Worm (Caenorhabditis elegans) whole organism, early embryonic: ENCODE data around the gene B0348.10.

Experiments
- B0310.2 ChIP-seq: sonication (generic microtip); optimal IDR thresholded peaks from 2 replicates; lab custom pipeline; 2016; ENCODE audit warnings: mild to moderate bottlenecking, missing genetic modification characterization, missing compliant biosample characterization
- F13C5.2 ChIP-seq: sonication (generic microtip); optimal IDR thresholded peaks from 2 replicates; lab custom pipeline; 2017; ENCODE audit warnings: mild to moderate bottlenecking, missing genetic modification characterization, inconsistent platforms, missing compliant biosample characterization
- aly-1 ChIP-seq: sonication (generic microtip); optimal IDR thresholded peaks from 2 replicates; lab custom pipeline; 2016; ENCODE audit warnings: missing genetic modification characterization, missing compliant biosample characterization
- ama-1 ChIP-seq: fragments of 150-350 bp; optimal IDR thresholded peaks from 2 replicates; lab custom pipeline; 2014
- ceh-13 ChIP-seq: fragments of 200-800 bp; sonication (Bioruptor generic); optimal IDR thresholded peaks from 2 replicates; lab custom pipeline; 2018; ENCODE audit warnings: mild to moderate bottlenecking, missing genetic modification characterization, missing compliant biosample characterization
- ets-7 ChIP-seq: sonication (generic microtip); optimal IDR thresholded peaks from 2 replicates; lab custom pipeline; 2016; ENCODE audit warnings: missing genotype, missing genetic modification characterization, missing compliant biosample characterization
- flt-1 ChIP-seq: fragments of 200-800 bp; sonication (Bioruptor generic); IDR thresholded peaks from 2 replicates; pipeline ENCODE4 v1.3.6; 2022; ENCODE audit warnings: missing genetic modification characterization, missing compliant biosample characterization
- hmbx-1 ChIP-seq: sonication (generic microtip); optimal IDR thresholded peaks from 2 replicates; lab custom pipeline; 2016; ENCODE audit warnings: mild to moderate bottlenecking, missing genetic modification characterization, missing compliant biosample characterization
- hmg-4 ChIP-seq: fragments of 200-800 bp; sonication (Bioruptor generic); optimal IDR thresholded peaks from 2 replicates; lab custom pipeline; 2018; ENCODE audit warnings: mild to moderate bottlenecking, missing genetic modification characterization, missing compliant biosample characterization
- pes-1 ChIP-seq: fragments of 200-800 bp; sonication (Bioruptor generic); IDR thresholded peaks from 2 replicates; pipeline ENCODE4 v1.3.6; 2022; ENCODE audit warnings: missing genetic modification reagents, missing genetic modification characterization, missing compliant biosample characterization
- scrt-1 ChIP-seq: fragments of 200-800 bp; sonication (Bioruptor generic); IDR thresholded peaks from 2 replicates; pipeline ENCODE4 v1.3.6; 2022; ENCODE audit warnings: missing genetic modification characterization, missing compliant biosample characterization
- sea-1 ChIP-seq: fragments of 200-800 bp; sonication (Bioruptor generic); conservative IDR thresholded peaks from 2 replicates; pipeline ENCODE4 v1.3.6; 2022; ENCODE audit warnings: missing genetic modification characterization, missing compliant biosample characterization
- tbx-37 ChIP-seq: fragments of 200-800 bp; sonication (Bioruptor generic); conservative IDR thresholded peaks from 2 replicates; pipeline ENCODE4 v1.3.6; 2022; ENCODE audit warnings: missing genetic modification reagents, missing genetic modification characterization, missing compliant biosample characterization
- tra-4 ChIP-seq: sonication (generic microtip); optimal IDR thresholded peaks from 2 replicates; lab custom pipeline; 2017; ENCODE audit warnings: missing genetic modification characterization, missing compliant biosample characterization

DNA sequence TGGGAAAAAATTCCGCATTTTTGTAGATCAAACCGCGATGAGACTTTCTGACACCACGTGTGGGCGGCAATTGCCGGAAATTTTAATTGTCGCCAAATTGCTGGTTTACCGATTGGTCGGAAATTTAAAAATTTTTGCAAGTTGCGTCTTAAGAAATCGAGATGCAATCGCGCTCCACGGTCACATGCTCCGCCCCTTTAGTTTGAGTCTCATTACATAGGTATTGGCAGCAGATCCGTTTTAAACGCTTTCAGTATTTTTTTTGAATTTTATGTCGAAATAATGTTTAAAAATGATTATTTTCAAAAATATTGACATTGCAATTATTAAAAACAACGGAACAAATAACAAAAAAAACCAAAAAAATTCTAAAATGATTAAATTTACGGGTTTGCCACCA, 3.2 kb upstream of the B0348.10 start:
- TF ChIP-seq tra-4 (tag; lab: Kevin White, UChicago) (no peak), ama-1 (lab: Kevin White, UChicago) (no peak), aly-1 (tag; lab: Kevin White, UChicago) (no peak), sea-1 (GFP tag; lab: Robert Waterston, UW) (no peak), flt-1 (no peak), hmg-4 (GFP tag; lab: Kevin White, UChicago) (no peak), scrt-1 (GFP tag; lab: Robert Waterston, UW) (no peak), F13C5.2 (no peak), ceh-13 (GFP tag; lab: Kevin White, UChicago) (no peak), pes-1 (no peak), tbx-37 (GFP tag; lab: Robert Waterston, UW) (no peak), ets-7 (tag; lab: Kevin White, UChicago) (no peak), hmbx-1 (tag; lab: Kevin White, UChicago) (no peak), B0310.2 (tag; lab: Kevin White, UChicago) (no peak)
